Worm (Caenorhabditis elegans) whole organism, L4 larva: Measurements from ENCODE around the gene acs-10.

Source experiments
- F10B5.3 ChIP-seq: sonication (generic microtip); optimal IDR thresholded peaks from 2 replicates; lab custom pipeline; 2016; ENCODE audit warnings: mild to moderate bottlenecking, missing genetic modification characterization, missing compliant biosample characterization
- F37D6.2 ChIP-seq: sonication (generic microtip); optimal IDR thresholded peaks from 2 replicates; lab custom pipeline; 2016; ENCODE audit warnings: mild to moderate bottlenecking, missing genetic modification characterization, missing compliant biosample characterization
- T20F7.1 ChIP-seq: fragments of 200-800 bp; sonication (Bioruptor generic); optimal IDR thresholded peaks from 2 replicates; lab custom pipeline; 2018; ENCODE audit warnings: mild to moderate bottlenecking, missing genetic modification characterization, missing compliant biosample characterization
- ZK337.2 ChIP-seq: fragments of 200-800 bp; sonication (Bioruptor generic); IDR thresholded peaks from 2 replicates; pipeline ENCODE4 v1.3.6; 2022; ENCODE audit warnings: missing genetic modification reagents, missing genetic modification characterization, missing compliant biosample characterization
- ZK546.5 ChIP-seq, 2 experiments: sonication (generic microtip); optimal IDR thresholded peaks; 2 replicates each; lab custom pipeline; 2017; ENCODE audit warnings: missing biosample characterization in 2 of 2, missing genetic modification characterization in 2 of 2
- aha-1 ChIP-seq: fragments of 150-350 bp; peaks from one replicate; lab custom pipeline; 2014; ENCODE audit warnings: missing biosample characterization, missing genetic modification characterization
- aly-2 ChIP-seq: sonication (generic microtip); optimal IDR thresholded peaks from 2 replicates; lab custom pipeline; 2018; ENCODE audit warnings: missing biosample characterization, missing genetic modification characterization
- ama-1 ChIP-seq: fragments of 150-350 bp; optimal IDR thresholded peaks from 2 replicates; lab custom pipeline; 2014; ENCODE audit warnings: inconsistent platforms, mixed read lengths
- ceh-32 ChIP-seq: sonication (generic microtip); optimal IDR thresholded peaks from 2 replicates; lab custom pipeline; 2016; ENCODE audit warnings: mild to moderate bottlenecking, missing genetic modification characterization, missing compliant biosample characterization; ENCODE audit not compliant: poor library complexity
- ces-1 ChIP-seq: fragments of 150-350 bp; sonication (generic microtip); optimal IDR thresholded peaks from 4 replicates; lab custom pipeline; 2014; ENCODE audit warnings: missing biosample characterization, missing genetic modification reagents, missing genetic modification characterization
- daf-16 ChIP-seq, 3 experiments: sonication (generic microtip); optimal IDR thresholded peaks; 2 replicates each; lab custom pipeline; 2016 to 2017; ENCODE audit warnings: missing genetic modification characterization in 3 of 3, missing genetic modification reagents in 3 of 3, mild to moderate bottlenecking in 2 of 3, missing compliant biosample characterization in 2 of 3, missing biosample characterization in 1 of 3, moderate library complexity in 1 of 3
- dmd-6 ChIP-seq: fragments of 200-800 bp; sonication (Bioruptor generic); IDR thresholded peaks from 2 replicates; pipeline ENCODE4 v1.3.6; 2022; ENCODE audit warnings: missing genetic modification reagents, missing genetic modification characterization, missing compliant biosample characterization
- dve-1 ChIP-seq: sonication (generic microtip); optimal IDR thresholded peaks from 2 replicates; lab custom pipeline; 2017; ENCODE audit warnings: antibody characterized with exemption, mild to moderate bottlenecking, missing genetic modification characterization, missing compliant biosample characterization; ENCODE audit not compliant: insufficient read depth
- egl-27 ChIP-seq: sonication (generic microtip); optimal IDR thresholded peaks from 3 replicates; lab custom pipeline; 2017; ENCODE audit warnings: missing biosample characterization, missing genetic modification reagents, missing genetic modification characterization
- fos-1 ChIP-seq: fragments of 150-350 bp; optimal IDR thresholded peaks from 2 replicates; lab custom pipeline; 2014; ENCODE audit warnings: missing biosample characterization, missing genetic modification characterization
- hif-1 ChIP-seq, 2 experiments: sonication (generic microtip); optimal IDR thresholded peaks; 2 replicates each; lab custom pipeline; 2016 to 2017; ENCODE audit warnings: missing compliant biosample characterization in 2 of 2, missing genetic modification characterization in 2 of 2, missing genetic modification reagents in 2 of 2, missing genotype in 2 of 2, mild to moderate bottlenecking in 1 of 2
- hlh-11 ChIP-seq: fragments of 200-800 bp; sonication (Bioruptor generic); optimal IDR thresholded peaks from 2 replicates; lab custom pipeline; 2018; ENCODE audit warnings: mild to moderate bottlenecking, missing genetic modification characterization, missing compliant biosample characterization
- hlh-30 ChIP-seq: sonication (generic microtip); optimal IDR thresholded peaks from 2 replicates; lab custom pipeline; 2017; ENCODE audit warnings: antibody characterized with exemption, mild to moderate bottlenecking, missing genetic modification characterization, missing compliant biosample characterization; ENCODE audit not compliant: insufficient read depth
- jun-1 ChIP-seq: fragments of 150-350 bp; optimal IDR thresholded peaks from 2 replicates; lab custom pipeline; 2014; ENCODE audit warnings: missing biosample characterization, missing genetic modification reagents, missing genetic modification characterization
- lim-7 ChIP-seq: fragments of 200-800 bp; sonication (Bioruptor generic); IDR thresholded peaks from 2 replicates; pipeline ENCODE4 v1.3.6; 2022; ENCODE audit warnings: missing genetic modification characterization, missing compliant biosample characterization
- lin-38 ChIP-seq: fragments of 200-800 bp; sonication (Bioruptor generic); IDR thresholded peaks from 2 replicates; pipeline ENCODE4 v1.3.6; 2022; ENCODE audit warnings: missing genetic modification reagents, missing genetic modification characterization, missing compliant biosample characterization
- lin-39 ChIP-seq: fragments of 150-350 bp; optimal IDR thresholded peaks from 2 replicates; lab custom pipeline; 2014; ENCODE audit warnings: missing biosample characterization, missing genetic modification reagents, missing genetic modification characterization
- lsy-2 ChIP-seq, 2 experiments: fragments of 150-350 bp in 1 of 2; sonication (generic microtip) in 1 of 2; optimal IDR thresholded peaks; 2 replicates each; lab custom pipeline; 2014 to 2017; ENCODE audit warnings: missing biosample characterization in 2 of 2, missing genetic modification characterization in 2 of 2
- madf-9 ChIP-seq: fragments of 200-800 bp; sonication (Bioruptor generic); conservative IDR thresholded peaks from 2 replicates; pipeline ENCODE4 v1.3.6; 2022; ENCODE audit warnings: missing genetic modification reagents, missing genetic modification characterization, missing compliant biosample characterization
- mxl-2 ChIP-seq: fragments of 200-800 bp; sonication (Bioruptor generic); conservative IDR thresholded peaks from 2 replicates; pipeline ENCODE4 v1.3.6; 2022; ENCODE audit warnings: missing genetic modification reagents, missing genetic modification characterization, missing compliant biosample characterization
- nhr-11 ChIP-seq: fragments of 150-350 bp; optimal IDR thresholded peaks from 2 replicates; lab custom pipeline; 2014; ENCODE audit warnings: missing biosample characterization, missing genetic modification characterization
- nhr-25 ChIP-seq: sonication (generic microtip); optimal IDR thresholded peaks from 2 replicates; lab custom pipeline; 2017; ENCODE audit warnings: missing genetic modification characterization, mild to moderate bottlenecking, missing compliant biosample characterization, antibody characterized with exemption, moderate library complexity, borderline replicate concordance; ENCODE audit not compliant: insufficient read depth
- nhr-28 ChIP-seq: fragments of 150-350 bp; optimal IDR thresholded peaks from 2 replicates; lab custom pipeline; 2014; ENCODE audit warnings: missing biosample characterization, missing genetic modification characterization
- nhr-41 ChIP-seq: fragments of 200-800 bp; sonication (Bioruptor generic); IDR thresholded peaks from 2 replicates; pipeline ENCODE4 v1.3.6; 2022; ENCODE audit warnings: missing genetic modification reagents, missing genetic modification characterization, missing compliant biosample characterization
- nhr-77 ChIP-seq: fragments of 150-350 bp; optimal IDR thresholded peaks from 2 replicates; lab custom pipeline; 2014; ENCODE audit warnings: missing biosample characterization, missing genetic modification characterization
- pha-4 ChIP-seq, 2 experiments: fragments of 150-350 bp in 1 of 2; fragments of 200-800 bp in 1 of 2; sonication (Bioruptor generic) in 1 of 2; IDR thresholded peaks in 1 of 2; optimal IDR thresholded peaks in 1 of 2; 2 replicates each; pipeline versions ENCODE4 v1.3.6 to Lab custom; 2014 to 2022; ENCODE audit warnings: missing genetic modification characterization in 2 of 2, missing genetic modification reagents in 2 of 2, missing biosample characterization in 1 of 2, missing compliant biosample characterization in 1 of 2
- pqm-1 ChIP-seq: sonication (generic microtip); optimal IDR thresholded peaks from 2 replicates; lab custom pipeline; 2017; ENCODE audit warnings: missing biosample characterization, missing genetic modification characterization
- set-16 ChIP-seq: fragments of 200-800 bp; sonication (Bioruptor generic); IDR thresholded peaks from 2 replicates; pipeline ENCODE4 v1.3.6; 2022; ENCODE audit warnings: missing genetic modification reagents, missing genetic modification characterization, missing compliant biosample characterization
- snpc-1.2 ChIP-seq: fragments of 200-800 bp; sonication (Bioruptor generic); IDR thresholded peaks from 2 replicates; pipeline ENCODE4 v1.3.6; 2022; ENCODE audit warnings: missing genetic modification reagents, missing genetic modification characterization, missing compliant biosample characterization
- snpc-4 ChIP-seq: fragments of 150-350 bp; optimal IDR thresholded peaks from 2 replicates; lab custom pipeline; 2014; ENCODE audit warnings: missing biosample characterization, missing genetic modification characterization
- unc-62 ChIP-seq, 3 experiments: fragments of 150-350 bp in 1 of 3; sonication (generic microtip); optimal IDR thresholded peaks in 2 of 3; peaks in 1 of 3; 1 replicate in 1 of 3; 2 replicates in 2 of 3; lab custom pipeline; 2014 to 2017; ENCODE audit warnings: missing biosample characterization in 3 of 3, missing genetic modification characterization in 3 of 3, missing genetic modification reagents in 3 of 3, missing genotype in 1 of 3

acs-10 gene

DNA sequence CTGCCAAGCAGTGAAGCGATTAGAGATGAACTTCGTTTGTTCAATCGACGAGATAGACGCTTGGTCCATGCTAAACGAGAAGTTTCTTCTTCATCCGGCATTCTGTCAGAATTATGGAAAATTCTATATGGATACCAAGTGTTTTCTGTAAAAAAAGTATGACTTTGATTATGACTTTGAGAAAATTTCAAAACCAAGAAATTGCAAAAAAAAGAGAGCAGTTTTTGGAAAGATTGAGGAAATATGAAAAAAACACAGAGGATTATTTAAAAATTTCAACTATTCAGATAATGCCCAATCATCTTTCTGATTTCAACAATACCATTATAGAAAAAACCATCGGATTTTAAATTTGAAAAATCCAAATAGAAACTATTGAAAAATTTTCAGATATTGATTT is 1.0 kb upstream of the acs-10 start, which contains the start of gene par-1:
Gene par-1, minus strand, starts transcription at position 101 of the 400 bp plus-strand sequence.
- TF ChIP-seq snpc-4 (tag; lab: Kevin White, UChicago), result no peak
- TF ChIP-seq aha-1 (tag; lab: Kevin White, UChicago), result peak; percentile 45
- TF ChIP-seq, all 104 proteins: peak for 1

ce11 chrV:14147114-14147513 is 815 bp downstream of the acs-10 start:
- TF ChIP-seq set-16 (GFP tag; lab: Robert Waterston, UW), result peak; percentile 67
- no peak for TF ChIP-seq ZK546.5 (tag; optimal IDR thresholded peaks at IDR 0.05; lab: Kevin White, UChicago)

ce11 chrV:14149125-14149524 is 2.8 kb downstream of the acs-10 start:
- TF ChIP-seq unc-62 (GFP tag; optimal IDR thresholded peaks at IDR 0.05 in 1 of 2; lab: Kevin White, UChicago) (peak in 1 of 2 experiments; percentile 65), unc-62 (tag; optimal IDR thresholded peaks at IDR 0.05; lab: Kevin White, UChicago) (no peak), lin-39 (tag; lab: Kevin White, UChicago) (no peak)

ce11 chrV:14150966-14151365 is 4.7 kb downstream of the acs-10 start:
- peak in 1 of 2 experiments; percentile 57 for TF ChIP-seq unc-62 (GFP tag; optimal IDR thresholded peaks at IDR 0.05 in 1 of 2; lab: Kevin White, UChicago)
- no peak for TF ChIP-seq unc-62 (tag; optimal IDR thresholded peaks at IDR 0.05; lab: Kevin White, UChicago)
- peak; percentile 2 for TF ChIP-seq nhr-28
- no peak for TF ChIP-seq ceh-32 (tag; lab: Kevin White, UChicago)
- TF ChIP-seq lim-7 (GFP tag; lab: Robert Waterston, UW), result no peak
- TF ChIP-seq lin-39 (tag; lab: Kevin White, UChicago), result no peak

- TF ChIP-seq lin-38, result no peak
- no peak for TF ChIP-seq nhr-25 (tag; lab: Kevin White, UChicago)
- TF ChIP-seq nhr-41 (GFP tag; lab: Robert Waterston, UW), result no peak
- no peak for TF ChIP-seq pha-4 (GFP tag; IDR thresholded peaks at IDR 0.05; lab: Robert Waterston, UW)
- no peak for TF ChIP-seq pha-4 (tag; optimal IDR thresholded peaks at IDR 0.05; lab: Kevin White, UChicago)
- no peak for TF ChIP-seq dmd-6 (GFP tag; lab: Robert Waterston, UW)
- TF ChIP-seq nhr-11 (tag; lab: Kevin White, UChicago), result peak; percentile 19
- TF ChIP-seq F37D6.2 (tag; lab: Kevin White, UChicago), result no peak
- peak; percentile 14 for TF ChIP-seq hlh-11 (tag; lab: Kevin White, UChicago)
- TF ChIP-seq, all 104 proteins: peak for 2
Measured at ce11 chrV:14153615-14154014, 7.3 kb downstream of the acs-10 start.

- no peak for TF ChIP-seq pqm-1 (tag; lab: Kevin White, UChicago)
- no peak for TF ChIP-seq egl-27 (tag; lab: Kevin White, UChicago)
- no peak for TF ChIP-seq hif-1 (tag; optimal IDR thresholded peaks at IDR 0.05; lab: Kevin White, UChicago)
- no peak for TF ChIP-seq F10B5.3 (tag; lab: Kevin White, UChicago)
- peak in 1 of 2 experiments; percentile 64 for TF ChIP-seq unc-62 (GFP tag; optimal IDR thresholded peaks at IDR 0.05 in 1 of 2; lab: Kevin White, UChicago)
- no peak for TF ChIP-seq unc-62 (tag; optimal IDR thresholded peaks at IDR 0.05; lab: Kevin White, UChicago)
Measured at ce11 chrV:14156468-14156867, 10.2 kb downstream of the acs-10 start, which contains the start of gene AH10.2. AH10.2 (plus strand) TSS chrV:14156768.

ce11 chrV:14160698-14161097 is 14.4 kb downstream of the acs-10 start, which contains the start of gene cest-1.2:
cest-1.2 (minus strand) TSS chrV:14160862.
- TF ChIP-seq nhr-77, result peak; percentile 10
- peak; percentile 59 for TF ChIP-seq nhr-28
- TF ChIP-seq lsy-2 (tag; optimal IDR thresholded peaks at IDR 0.05; lab: Kevin White, UChicago), result no peak
- TF ChIP-seq snpc-1.2 (GFP tag; lab: Robert Waterston, UW), result no peak
- no peak for TF ChIP-seq daf-16 (GFP tag; optimal IDR thresholded peaks at IDR 0.05; lab: Kevin White, UChicago)
- TF ChIP-seq daf-16 (tag; optimal IDR thresholded peaks at IDR 0.05; lab: Kevin White, UChicago), result peak; percentile 66
- TF ChIP-seq dmd-6 (GFP tag; lab: Robert Waterston, UW), result 0 out of 2 replicates have a peak, but pooled peaks have one; percentile 17
- TF ChIP-seq dve-1, result peak; percentile 12
- no peak for TF ChIP-seq fos-1 (tag; lab: Kevin White, UChicago)
- TF ChIP-seq ama-1 (lab: Kevin White, UChicago), result no peak
- no peak for TF ChIP-seq ces-1 (GFP tag; lab: Kevin White, UChicago)
- no peak for TF ChIP-seq T20F7.1
- TF ChIP-seq set-16 (GFP tag; lab: Robert Waterston, UW), result no peak
- no peak for TF ChIP-seq ZK337.2
- no peak for TF ChIP-seq mxl-2 (GFP tag; lab: Robert Waterston, UW)
- peak; percentile 1 for TF ChIP-seq hlh-30 (tag; lab: Kevin White, UChicago)
- TF ChIP-seq madf-9 (GFP tag; lab: Robert Waterston, UW), result no peak
- TF ChIP-seq jun-1 (tag; lab: Kevin White, UChicago), result no peak
- TF ChIP-seq aly-2 (tag; lab: Kevin White, UChicago), result no peak
- TF ChIP-seq pqm-1 (tag; lab: Kevin White, UChicago), result peak; percentile 48
